Worm (Caenorhabditis elegans) whole organism, mixed stage, embryonic: ENCODE measurements around the gene F11A5.9.

Experiments
- ceh-39 ChIP-seq: fragments of 150-350 bp; optimal IDR thresholded peaks from 2 replicates; lab custom pipeline; 2014; ENCODE audit warnings: missing biosample characterization, missing genetic modification characterization
- ces-1 ChIP-seq: fragments of 150-350 bp; optimal IDR thresholded peaks from 2 replicates; lab custom pipeline; 2014; ENCODE audit warnings: missing biosample characterization, missing genetic modification reagents, missing genetic modification characterization
- flh-1 ChIP-seq: fragments of 200-800 bp; sonication (Bioruptor generic); optimal IDR thresholded peaks from 2 replicates; lab custom pipeline; 2018; ENCODE audit warnings: mild to moderate bottlenecking, missing genetic modification characterization, moderate library complexity, missing compliant biosample characterization
- mab-5 ChIP-seq: fragments of 150-350 bp; optimal IDR thresholded peaks from 2 replicates; lab custom pipeline; 2014; ENCODE audit warnings: missing biosample characterization, missing genetic modification characterization
- mep-1 ChIP-seq: fragments of 150-350 bp; optimal IDR thresholded peaks from 2 replicates; lab custom pipeline; 2017; ENCODE audit warnings: missing biosample characterization, missing genetic modification reagents, missing genetic modification characterization, inconsistent platforms
- unc-62 ChIP-seq: fragments of 150-350 bp; optimal IDR thresholded peaks from 2 replicates; lab custom pipeline; 2014; ENCODE audit warnings: missing biosample characterization, missing genetic modification reagents, missing genetic modification characterization
- ztf-11 ChIP-seq: fragments of 150-350 bp; optimal IDR thresholded peaks from 2 replicates; lab custom pipeline; 2014; ENCODE audit warnings: missing biosample characterization, missing genetic modification characterization

DNA sequence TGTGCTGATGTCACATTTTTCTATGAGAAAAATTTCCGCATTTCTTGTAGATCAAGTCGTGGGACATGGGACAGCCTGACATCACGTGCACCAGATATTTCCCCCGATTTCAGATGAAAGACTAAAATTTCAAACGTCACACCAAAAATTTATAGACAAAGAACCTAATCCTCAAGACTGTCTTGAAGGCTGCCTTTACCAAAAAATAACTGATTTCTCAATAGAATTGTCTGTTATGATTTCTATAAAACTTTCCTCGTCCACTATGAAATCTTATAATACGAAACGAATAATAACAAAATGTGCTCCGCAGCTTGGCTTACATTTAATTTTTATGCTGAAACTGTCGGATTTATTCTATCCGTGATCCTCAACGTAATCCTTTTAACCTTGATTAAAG is 34.3 kb upstream of the F11A5.9 start, which contains the start of gene str-106:
- TF ChIP-seq unc-62 (GFP tag; lab: Kevin White, UChicago) (no peak), mep-1 (tag; lab: Kevin White, UChicago) (no peak), ceh-39 (tag; lab: Kevin White, UChicago) (no peak), mab-5 (tag; lab: Kevin White, UChicago) (no peak), ces-1 (GFP tag; lab: Kevin White, UChicago) (no peak), ztf-11 (tag; lab: Kevin White, UChicago) (no peak), flh-1 (no peak)
